Fruit fly (Drosophila melanogaster) ovary, adult (tissue): ENCODE data around the gene CG42375.

Source experiments
- CG17801 ChIP-seq: fragments of 200-800 bp; optimal IDR thresholded peaks from 2 replicates; lab custom pipeline; 2019; ENCODE audit warnings: missing biosample characterization, mild to moderate bottlenecking, missing genetic modification characterization, moderate library complexity; ENCODE audit not compliant: partially characterized antibody

Gene CG42375

DNA sequence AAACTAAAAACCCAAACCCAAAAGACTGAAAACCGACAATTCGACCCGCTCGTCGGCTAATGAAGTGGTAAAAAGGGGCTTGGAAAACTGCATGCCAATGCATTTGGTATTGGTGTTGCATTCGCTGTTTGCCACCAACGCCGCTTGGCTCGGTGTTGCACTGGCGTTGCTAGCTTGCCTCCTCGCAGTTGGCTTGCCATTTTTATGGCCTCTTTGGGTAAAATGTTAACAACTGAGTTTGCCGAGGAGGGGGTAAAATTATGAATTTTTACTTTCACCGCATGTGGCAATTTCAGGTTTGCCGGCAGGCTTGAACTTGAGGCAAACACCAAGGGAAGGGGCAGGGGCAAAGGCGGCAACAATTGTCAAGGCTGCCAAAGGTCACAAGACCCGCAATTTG, 9.2 kb downstream of the CG42375 start:
- TF ChIP-seq CG17801 (GFP tag; lab: Kevin White, UChicago): no peak

DNA sequence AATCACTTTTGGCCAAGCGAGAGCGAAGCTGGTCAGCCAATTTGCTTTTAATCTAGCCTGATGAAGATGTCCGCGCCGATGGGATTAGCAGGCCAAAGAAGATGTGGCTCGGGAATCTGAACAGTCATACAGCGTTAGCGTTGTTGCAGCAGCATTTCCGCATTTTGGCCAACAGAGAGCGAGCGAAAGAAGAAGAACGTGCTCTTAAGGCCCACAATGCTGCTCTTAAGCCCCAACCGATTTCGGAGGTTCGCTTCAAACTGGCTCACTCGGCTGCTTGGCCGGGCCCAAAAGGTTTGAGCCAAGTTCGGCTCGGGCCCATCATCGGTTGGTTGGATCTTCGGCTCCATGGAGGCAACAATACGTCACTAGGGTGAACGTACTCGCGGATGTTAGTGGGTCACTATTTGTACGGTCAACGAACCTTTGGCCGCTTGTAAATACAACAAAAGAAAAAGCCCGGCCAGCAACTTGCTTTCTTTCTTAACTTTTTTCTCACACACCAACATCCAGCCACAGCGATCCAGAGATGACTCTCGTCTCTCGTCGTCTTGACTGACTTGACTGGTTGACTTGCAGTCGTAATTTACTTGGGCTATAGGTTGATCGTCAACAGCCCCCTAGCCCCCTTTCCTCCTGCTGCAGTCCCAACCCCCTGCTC, 10.3 kb downstream of the CG42375 start:
- no peak for TF ChIP-seq CG17801 (GFP tag; lab: Kevin White, UChicago)

DNA sequence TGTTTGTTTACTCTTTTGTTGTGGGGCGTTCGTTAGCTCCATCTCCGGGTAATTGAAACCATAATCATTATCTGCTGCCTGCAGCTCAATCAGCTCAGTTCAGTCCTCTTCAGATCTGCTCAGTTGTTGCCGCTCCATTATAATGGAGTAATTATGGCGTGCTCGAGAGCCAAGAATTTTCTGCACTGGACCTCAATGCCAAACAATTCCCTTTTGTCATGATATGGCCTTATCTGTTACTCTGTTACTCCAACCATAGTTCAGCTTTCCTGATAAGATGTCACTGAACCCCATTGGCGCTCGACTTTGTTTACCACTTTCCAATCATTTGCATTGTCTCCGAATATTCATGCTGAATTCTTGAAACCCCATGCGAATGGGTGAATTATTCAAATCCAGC, 11.4 kb downstream of the CG42375 start:
- TF ChIP-seq CG17801 (GFP tag; lab: Kevin White, UChicago): no peak

DNA sequence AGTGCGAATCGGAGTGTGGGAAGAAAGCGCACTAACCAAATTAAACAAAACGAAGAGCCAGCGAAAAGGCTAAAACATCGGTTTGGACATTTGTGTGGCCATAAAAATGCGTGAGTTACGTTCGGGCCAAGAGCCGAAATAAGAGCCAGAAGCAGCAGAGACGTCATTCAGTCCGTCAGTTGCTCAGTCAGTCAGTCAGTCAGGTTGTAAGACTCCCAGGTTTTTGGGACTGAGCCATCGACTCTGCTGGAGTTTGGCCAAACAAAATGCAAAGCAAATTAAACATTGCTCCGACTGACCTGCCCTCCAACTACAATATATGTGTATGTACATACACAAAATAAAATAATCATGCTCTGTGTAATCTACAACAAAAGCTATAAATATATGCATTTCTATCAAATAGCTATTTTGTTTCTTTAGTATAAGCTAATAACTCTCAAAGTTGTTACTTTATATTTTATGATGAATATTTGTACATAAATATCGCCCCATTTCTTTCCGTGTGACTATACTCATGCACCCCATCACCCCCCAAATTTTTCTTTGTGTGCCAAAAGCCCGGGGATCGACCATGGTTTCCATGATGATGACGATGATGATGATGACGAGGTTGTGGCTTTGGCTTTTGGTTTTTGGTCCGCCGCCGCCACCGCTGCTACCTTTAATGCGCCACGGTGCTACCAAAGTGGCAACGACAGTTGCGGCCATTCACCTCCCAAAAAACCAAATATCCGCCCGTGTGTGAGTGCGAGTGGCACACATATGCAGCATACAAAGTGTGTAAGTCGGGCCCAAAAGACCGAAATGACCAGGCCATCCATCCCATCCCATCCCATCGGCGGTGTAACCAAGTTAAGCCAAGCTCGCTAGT, 13.9 kb downstream of the CG42375 start:
- no peak for TF ChIP-seq CG17801 (GFP tag; lab: Kevin White, UChicago)

DNA sequence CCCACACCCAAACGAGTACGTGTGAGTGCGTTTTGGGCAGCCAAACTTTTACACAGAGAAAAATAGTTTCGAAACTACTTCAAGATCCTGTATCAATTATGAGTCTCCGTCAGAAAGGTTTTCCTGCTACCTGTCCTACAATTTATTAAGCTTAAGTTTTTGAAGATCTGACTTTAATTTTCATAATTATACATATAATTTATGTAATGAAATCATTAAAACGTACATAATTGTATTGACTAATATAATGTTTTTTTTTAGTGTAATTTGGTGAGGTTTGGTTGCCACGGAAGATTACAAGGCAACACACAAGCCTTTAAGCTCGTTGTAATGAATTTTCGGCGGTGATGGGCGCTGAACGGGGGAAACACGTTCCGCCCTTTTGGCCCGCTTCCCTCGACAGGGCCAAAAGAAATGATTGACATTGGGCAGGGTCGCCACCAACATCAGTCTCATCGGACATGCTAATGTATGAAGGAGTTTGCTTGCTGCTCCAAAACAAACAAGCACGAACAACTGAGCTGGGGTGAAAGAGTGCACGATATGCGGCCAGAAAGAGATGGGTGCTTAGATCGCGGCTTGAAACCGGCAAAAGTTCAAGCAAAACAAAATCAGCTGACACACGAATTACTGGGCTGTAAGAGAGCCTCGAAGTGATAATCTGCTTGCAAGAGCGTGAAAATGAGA, 14.7 kb downstream of the CG42375 start:
- TF ChIP-seq CG17801 (GFP tag; lab: Kevin White, UChicago): no peak

DNA sequence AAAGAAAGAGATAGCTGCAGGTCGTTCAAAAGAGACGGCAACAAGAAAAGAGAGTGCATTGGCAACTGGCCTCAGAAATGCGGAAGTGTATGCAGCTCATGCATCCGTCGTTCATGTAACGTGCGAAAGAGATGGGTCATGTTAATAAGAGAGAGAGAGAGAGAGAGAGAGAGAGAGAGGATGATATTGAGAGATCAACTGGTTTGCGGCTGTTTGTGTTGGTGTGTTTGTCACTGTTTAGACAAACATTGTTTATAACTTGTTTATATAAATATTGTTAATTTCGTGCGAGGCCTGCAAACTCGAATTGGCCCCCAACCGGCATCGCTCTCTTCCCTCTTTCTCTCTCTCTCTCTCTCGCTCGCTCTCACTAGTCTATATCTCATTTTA, 15.2 kb downstream of the CG42375 start:
- no peak for TF ChIP-seq CG17801 (GFP tag; lab: Kevin White, UChicago)

DNA sequence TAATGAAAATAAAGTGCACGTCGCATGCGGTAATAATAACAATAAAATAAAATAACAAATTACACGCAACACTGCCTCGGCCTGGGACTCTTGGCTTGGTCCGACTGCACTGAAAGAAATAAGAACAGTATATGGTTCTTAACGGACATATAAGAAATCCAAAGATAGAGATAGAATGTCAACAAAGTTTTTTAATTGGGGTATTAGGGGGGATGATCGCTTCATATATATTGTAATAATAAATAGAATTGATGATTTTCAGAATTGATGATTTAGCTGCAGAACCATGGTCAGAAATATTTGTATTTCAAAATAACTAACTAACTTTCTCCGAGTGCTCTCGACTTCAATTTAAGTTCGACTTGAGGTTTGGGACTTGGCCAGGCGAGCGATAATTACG, 16.6 kb downstream of the CG42375 start:
- TF ChIP-seq CG17801 (GFP tag; lab: Kevin White, UChicago): no peak

DNA sequence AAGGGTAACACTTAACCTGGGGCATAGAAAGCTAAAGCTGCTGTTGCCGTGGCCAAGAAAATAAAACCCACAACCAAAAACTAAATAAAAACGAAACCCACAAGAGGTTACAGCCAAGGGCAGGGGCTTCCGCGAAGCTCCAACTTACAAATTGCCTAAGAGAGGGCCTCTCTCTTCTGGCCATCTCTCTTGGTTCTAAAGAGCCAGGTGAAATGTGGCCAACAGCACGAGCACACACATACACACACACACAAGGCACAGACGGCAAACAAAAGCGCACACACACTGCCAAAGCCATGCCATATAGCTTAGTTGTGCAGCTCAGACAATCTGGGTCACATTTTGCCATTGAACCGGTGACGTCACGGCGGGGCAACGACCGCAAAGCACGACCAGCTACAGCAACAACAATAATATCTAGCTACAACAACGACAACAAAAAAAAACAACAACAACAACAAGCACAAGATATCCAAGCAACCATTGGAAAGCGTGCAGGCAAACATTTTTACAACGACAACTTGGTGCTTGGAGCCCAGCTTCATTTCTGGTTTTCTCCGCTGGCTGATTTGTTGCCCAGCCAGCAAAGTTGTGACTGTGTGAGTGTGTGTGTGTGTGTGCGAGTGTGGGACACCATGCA, 17.3 kb downstream of the CG42375 start:
- no peak for TF ChIP-seq CG17801 (GFP tag; lab: Kevin White, UChicago)

DNA sequence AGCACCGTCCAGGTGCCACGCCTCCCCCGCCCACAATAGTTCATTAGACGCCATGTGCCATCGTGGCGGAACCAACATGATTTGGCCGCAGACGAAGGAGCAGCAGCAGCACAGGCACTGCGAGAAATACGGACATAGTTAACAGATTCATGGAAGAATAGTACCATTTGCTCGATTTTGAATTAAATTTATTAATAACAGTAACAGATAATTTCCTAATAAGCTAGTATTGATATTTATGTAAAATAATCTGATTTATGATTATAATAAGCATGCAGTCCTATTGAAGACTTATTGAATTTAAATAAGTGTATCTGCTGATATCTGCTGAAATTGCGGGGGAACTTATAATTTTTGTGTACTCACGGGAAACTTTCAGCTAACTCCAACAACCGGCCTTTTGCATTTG, 17.8 kb downstream of the CG42375 start:
- TF ChIP-seq CG17801 (GFP tag; lab: Kevin White, UChicago): no peak

DNA sequence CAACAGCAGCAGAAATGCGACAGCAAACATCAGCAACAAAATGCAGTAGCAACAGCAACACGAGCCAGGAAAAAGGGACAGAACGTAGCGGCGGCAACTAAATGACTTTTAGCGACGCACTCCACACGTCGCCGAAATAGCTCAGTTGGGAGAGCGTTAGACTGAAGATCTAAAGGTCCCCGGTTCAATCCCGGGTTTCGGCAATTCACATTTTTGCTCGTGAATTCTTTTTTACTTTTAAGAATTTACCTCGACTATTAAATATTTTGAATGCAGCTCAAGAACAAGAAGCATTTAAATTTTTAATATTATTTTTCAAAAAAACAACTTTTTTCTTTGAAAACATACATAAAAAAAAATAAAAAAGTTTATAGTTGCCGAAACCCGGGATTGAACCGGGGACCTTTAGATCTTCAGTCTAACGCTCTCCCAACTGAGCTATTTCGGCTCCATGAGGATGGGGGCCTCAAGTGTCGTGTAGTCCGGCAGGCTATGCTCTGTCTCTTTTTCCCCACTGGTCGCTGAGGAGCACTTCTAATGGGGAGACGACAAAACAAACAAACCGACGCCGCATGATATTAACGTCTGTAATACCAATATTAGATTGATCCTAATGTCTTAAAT, 18.5 kb downstream of the CG42375 start:
- no peak for TF ChIP-seq CG17801 (GFP tag; lab: Kevin White, UChicago)

DNA sequence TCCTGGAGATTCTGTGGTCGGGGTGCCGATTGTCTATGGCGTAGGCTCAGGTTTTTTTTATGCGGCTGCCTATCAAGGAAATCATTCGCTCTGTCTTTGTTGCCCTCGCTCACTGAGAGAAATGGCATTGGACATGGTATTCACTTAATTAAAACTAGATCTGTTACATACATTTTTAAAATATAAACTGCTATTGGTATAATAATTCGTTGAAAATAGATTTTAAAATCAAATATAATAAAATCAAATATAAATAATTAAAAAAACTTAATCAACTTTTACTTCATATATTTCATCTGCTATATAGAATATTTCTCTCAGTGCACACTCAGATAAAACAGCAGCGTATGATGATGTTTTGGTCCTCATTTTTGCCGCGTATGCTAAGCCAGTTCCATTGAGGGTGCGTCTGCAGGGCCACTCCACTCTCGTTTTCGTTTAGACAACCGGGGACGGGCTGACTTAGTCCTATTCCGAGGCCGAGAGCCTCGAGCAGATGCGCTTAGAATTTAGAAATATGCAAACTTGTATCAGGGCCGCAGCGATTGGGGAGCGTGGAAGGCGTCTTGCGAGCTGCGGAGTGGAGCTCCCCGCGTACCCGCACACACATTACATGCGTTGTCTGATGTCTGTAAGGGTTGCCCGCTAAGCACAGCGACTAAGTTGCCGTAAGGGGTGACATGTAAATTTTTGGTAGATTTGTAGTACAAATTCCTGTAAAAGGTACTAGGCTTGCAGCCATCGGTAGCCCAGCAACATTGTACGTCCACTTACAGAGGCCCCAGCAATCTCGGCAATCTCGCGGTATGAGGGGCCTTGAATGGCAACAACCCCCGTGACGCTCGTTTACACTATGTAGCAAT, 20.4 kb downstream of the CG42375 start:
- TF ChIP-seq CG17801 (GFP tag; lab: Kevin White, UChicago): no peak

DNA sequence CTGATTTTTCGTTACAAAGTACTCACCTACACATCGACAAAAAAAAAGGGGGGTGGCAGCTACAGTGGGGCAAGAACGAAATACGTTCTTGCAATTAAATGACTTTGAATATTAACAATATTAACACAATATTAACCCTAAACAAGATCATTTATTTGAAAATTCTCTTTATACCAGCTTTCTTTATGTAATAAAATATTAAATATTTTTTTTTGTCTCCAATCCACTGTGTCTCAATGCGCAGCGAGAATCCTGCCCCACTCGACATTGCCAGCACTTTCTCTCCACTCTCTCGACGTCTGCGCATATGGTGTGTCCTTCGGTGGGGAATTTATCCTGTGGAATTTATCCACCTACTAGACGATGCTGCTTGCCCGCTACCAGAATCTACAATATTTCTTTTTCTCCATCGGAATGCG, 21.0 kb downstream of the CG42375 start:
- no peak for TF ChIP-seq CG17801 (GFP tag; lab: Kevin White, UChicago)

DNA sequence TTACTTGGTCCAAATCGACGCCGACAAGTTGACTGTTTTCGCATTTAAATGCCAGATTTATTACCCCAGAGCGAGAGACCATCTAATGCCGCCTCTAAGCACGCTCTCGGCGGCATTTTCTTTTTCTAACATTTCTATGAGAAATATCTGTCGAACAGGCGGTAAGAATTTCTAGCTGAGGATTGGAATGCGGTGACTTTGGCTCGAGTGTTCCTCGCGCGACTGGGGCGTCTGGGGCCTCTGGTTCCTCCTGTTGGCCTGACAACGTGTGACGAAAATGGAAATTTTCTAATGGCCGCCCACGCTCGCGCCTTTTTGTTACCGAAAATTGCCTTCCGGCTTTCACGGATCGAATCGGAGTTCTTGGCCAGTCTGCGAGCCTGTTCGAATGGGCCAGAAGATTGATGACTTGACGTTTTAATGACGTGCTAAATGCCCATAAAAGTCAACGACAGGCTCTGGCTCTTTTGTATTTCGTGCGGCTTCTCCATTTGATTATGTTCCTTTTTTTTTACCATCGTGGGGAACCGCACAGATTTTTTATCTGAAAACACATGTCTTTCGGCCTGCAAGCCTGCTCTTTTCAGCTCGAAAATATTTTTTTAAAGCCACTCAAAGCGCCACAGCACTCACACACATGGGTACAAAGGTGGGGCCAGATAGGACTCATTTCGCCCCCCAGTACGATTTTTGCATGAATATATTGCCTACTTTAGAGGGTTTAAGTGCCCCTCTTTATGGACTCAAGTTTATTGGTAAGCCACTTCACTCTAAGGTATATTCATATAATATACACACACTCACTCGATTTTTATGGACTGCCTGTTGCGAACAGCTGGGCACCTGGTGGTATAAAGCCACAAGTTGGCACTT, 22.0 kb downstream of the CG42375 start:
- no peak for TF ChIP-seq CG17801 (GFP tag; lab: Kevin White, UChicago)
